Fruit fly (Drosophila melanogaster): Measurements from ENCODE around the gene Spn38F.
A peak's percentile ranks its signal among the peaks of the same experiment; 100 is the strongest.

Spn38F gene

DNA sequence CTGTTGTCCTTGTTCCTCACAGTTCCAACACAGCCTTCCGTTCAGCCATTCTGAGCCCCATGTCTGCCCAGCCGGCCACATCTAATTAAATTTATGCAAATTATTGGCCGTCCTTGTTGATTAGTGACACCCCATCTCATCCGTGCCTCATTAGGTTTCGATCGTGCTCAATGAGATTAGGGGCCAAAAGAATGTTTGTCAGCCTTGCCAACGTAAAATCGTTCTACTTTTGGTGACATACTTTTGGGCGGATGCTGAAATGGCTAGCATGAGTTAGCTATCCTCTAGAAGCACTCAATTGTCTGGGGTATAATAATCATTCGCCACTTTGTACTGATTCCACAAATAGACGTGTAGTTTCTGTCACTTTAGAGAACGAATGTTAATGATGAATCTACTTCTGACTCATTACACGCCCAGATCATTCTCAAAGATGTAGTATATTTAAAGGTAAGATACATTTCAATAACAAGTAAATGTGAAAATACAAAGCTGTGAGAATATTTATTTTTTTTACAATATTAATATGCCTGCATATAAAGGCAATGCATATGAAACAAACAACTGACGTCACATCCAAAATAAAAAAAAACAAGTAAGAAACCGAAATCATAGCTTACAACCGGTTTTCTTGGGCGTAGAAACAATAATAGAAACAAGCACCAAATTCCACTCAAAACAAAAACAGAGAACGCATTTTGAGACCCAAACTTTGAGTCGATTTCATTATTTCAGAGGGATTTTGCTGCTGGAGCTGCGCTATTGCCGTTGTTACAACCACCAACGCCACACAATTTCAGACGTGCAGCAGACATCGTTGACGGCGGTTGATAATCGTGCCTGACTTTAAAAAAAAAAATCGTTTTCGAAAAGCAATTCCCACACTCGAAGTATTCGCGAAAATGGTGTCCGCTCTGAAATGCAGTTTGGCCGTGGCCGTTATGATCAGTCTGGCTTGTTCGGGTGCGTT, 20.9 kb upstream of the Spn38F start, which contains the start of gene bero:
TSS of gene bero (plus strand) at position 325 of the 970 bp plus-strand sequence.
- TF ChIP-seq CTCF (optimal IDR thresholded peaks at IDR 0.05) (no peak), CG8478 (optimal IDR thresholded peaks at IDR 0.05) (no peak)

DNA sequence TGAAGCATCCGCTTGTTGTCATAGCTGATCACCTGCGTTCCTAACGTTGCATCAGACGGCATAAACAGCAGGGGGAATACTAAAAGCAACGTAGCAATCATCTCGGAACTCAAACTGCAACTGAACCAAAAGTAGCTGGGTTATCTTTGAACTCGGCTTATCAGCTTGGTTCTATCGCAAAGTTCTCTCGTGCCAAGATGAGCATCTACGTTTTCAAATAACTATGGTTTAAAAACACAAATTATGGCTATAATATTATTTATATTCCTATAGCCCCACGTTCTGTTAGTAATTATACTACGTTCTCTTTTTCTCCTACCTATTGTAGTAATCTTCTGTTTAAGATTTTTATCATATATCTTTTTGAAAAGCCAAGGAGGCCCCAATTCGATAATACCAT, 20.0 kb upstream of the Spn38F start, which contains the start of gene CG14400:
TSS of gene CG14400 (minus strand) at position 101 of the 400 bp plus-strand sequence.
- no peak for TF ChIP-seq CTCF (optimal IDR thresholded peaks at IDR 0.05)
- no peak for TF ChIP-seq CG8478 (optimal IDR thresholded peaks at IDR 0.05)

dm6 chr2L:20852092-20852628, 14.4 kb upstream of the Spn38F start, which contains the start of gene twit:
Gene twit (plus strand): TSS chr2L:20852578.
- TF ChIP-seq CG8478 (optimal IDR thresholded peaks at IDR 0.05) (no peak), CTCF (optimal IDR thresholded peaks at IDR 0.05) (no peak)

- TF ChIP-seq CG8478 (optimal IDR thresholded peaks at IDR 0.05) (no peak), CTCF (optimal IDR thresholded peaks at IDR 0.05) (peak in 1 of 2 experiments; percentile 54)
Measured at dm6 chr2L:20851592-20851991, 13.8 kb upstream of the Spn38F start.

DNA sequence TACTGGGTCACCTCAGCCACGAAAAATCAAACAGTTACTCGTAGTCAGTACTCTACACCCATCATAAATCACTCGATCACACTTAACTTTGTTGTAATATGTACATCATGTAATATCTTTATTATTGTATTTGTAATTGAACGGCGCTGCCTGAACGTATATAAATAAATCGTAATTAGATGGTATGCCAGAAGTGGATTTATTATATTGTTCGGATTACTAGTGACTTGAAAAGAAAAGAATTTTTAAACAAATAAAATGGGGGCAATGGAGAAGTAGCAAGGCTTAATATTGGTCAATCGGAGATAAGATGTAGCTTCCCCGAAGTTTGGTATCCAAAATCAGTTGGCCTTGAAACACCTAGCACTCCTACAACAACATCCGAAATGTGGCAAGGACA, 11.2 kb upstream of the Spn38F start, which contains the start of gene CG14402:
TSS of gene CG14402 (plus strand) at position 301 of the 400 bp plus-strand sequence.
- no peak for TF ChIP-seq CG8478 (optimal IDR thresholded peaks at IDR 0.05)
- TF ChIP-seq CTCF (optimal IDR thresholded peaks at IDR 0.05) = no peak

- TF ChIP-seq CG8478 (optimal IDR thresholded peaks at IDR 0.05) = no peak
- no peak for TF ChIP-seq CTCF (optimal IDR thresholded peaks at IDR 0.05)
Measured at dm6 chr2L:20844381-20844780, 6.6 kb upstream of the Spn38F start.

DNA sequence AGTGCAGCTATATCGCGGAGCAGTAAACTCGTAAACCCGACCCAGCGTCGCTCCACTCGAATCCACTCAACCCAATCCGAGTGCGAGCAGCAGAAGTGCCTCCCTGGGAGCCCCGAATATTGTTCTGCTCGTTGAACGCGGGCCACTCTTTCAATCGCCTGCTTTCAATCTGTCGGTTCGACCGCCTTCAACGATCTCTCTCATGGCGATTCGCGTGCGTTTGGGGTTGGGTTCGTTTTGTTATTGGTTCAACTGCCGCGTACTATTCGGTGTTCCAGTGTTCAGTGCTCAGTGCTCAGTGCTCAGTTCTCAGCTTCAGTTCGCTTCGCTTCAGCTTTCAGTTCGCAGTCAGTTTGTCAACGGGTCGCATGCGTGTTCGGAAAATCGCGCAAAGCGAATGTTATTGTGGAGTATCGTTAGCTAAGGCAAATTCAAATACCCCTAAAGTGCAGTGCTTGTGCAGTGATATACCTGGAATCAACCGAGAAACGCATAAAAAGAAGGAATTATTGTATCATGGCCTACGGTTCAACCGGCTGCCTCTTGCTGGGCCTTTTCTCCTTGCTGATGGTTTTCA, 2.8 kb upstream of the Spn38F start, which contains the start of gene CG31676:
TSS of gene CG31676 (plus strand) at position 289 of the 577 bp plus-strand sequence.
- TF ChIP-seq CTCF (optimal IDR thresholded peaks at IDR 0.05) (no peak), CG8478 (optimal IDR thresholded peaks at IDR 0.05) (no peak)

DNA sequence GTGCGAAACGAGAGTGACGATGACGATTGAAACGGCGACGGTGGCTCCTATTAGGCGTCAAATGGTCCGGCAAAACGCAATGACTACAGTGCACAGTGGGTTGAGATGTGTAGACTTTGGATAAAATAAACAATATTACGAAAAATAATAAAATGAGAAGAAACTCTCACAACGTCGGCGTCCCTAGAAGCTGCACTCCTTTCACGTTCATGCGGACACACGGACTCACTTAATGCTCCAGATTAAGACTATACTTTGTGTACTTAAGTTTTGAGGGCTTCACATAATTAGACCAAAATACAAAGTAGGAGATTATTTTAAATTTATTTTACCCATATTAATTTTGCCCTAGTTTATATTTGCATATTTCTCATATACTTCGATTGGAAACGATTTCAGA, 2.2 kb upstream of the Spn38F start:
- TF ChIP-seq CTCF (optimal IDR thresholded peaks at IDR 0.05) (no peak), CG8478 (optimal IDR thresholded peaks at IDR 0.05) (no peak)

DNA sequence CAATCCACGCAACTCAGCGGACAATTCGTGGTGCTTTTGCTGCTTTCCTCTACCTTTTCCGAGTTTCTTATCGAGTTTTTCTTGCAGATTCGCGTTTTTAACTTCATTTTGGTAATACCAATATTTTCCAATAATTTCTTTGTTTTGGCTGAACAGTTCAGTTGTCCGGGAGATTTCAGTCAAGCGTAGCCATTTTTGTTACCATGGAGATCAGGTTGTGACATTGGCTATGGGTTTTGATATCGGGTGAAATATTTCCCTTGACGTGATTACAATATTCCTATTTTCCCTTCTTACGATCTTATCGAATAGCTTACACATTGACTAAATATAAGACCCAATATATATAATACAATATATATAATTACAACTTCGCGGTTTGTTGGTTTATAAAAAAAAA, 2.3 kb downstream of the Spn38F start, which contains the start of gene Oseg5:
TSS of gene Oseg5 (minus strand) at position 340 of the 400 bp plus-strand sequence.
- peak; percentile 19 to 56 for TF ChIP-seq CTCF (optimal IDR thresholded peaks at IDR 0.05)
- no peak for TF ChIP-seq CG8478 (optimal IDR thresholded peaks at IDR 0.05)

- TF ChIP-seq CTCF (optimal IDR thresholded peaks at IDR 0.05) (no peak), CG8478 (optimal IDR thresholded peaks at IDR 0.05) (no peak)
Measured at dm6 chr2L:20831060-20831459, 6.7 kb downstream of the Spn38F start, which contains the start of gene CG31674. Gene CG31674 (plus strand): TSS chr2L:20831262.

dm6 chr2L:20829755-20830396, 7.9 kb downstream of the Spn38F start:
- no peak for TF ChIP-seq CG8478 (optimal IDR thresholded peaks at IDR 0.05)
- no peak for TF ChIP-seq CTCF (optimal IDR thresholded peaks at IDR 0.05)

- no peak for TF ChIP-seq CG8478 (optimal IDR thresholded peaks at IDR 0.05)
- no peak for TF ChIP-seq CTCF (optimal IDR thresholded peaks at IDR 0.05)
Measured at dm6 chr2L:20829309-20829708, 8.5 kb downstream of the Spn38F start, which contains the start of gene CG31673. Gene CG31673 (plus strand): TSS chr2L:20829609.

dm6 chr2L:20828701-20829100, 9.1 kb downstream of the Spn38F start:
- TF ChIP-seq CG8478 (optimal IDR thresholded peaks at IDR 0.05) (no peak), CTCF (optimal IDR thresholded peaks at IDR 0.05) (no peak)

DNA sequence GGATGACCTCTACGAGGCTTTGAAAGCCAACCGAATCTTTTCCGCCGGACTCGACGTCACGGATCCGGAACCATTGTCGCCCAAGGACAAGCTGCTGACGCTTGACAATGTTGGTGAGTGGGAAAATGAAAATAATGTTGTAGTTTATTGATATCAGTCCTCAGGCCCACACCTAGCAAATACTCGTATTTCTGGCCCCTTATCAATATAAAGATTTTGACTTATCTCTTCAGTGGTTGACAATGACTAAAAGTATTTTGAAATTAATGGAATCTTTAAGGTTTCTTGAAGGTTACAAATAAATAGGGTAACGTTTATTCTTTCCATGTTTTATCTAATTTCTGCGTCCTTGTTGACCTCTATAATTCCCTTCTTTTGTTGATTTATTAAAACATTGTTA, 10.7 kb downstream of the Spn38F start:
- TF ChIP-seq CTCF (optimal IDR thresholded peaks at IDR 0.05) = no peak
- no peak for TF ChIP-seq CG8478 (optimal IDR thresholded peaks at IDR 0.05)

dm6 chr2L:20826226-20826625, 11.6 kb downstream of the Spn38F start:
- TF ChIP-seq CTCF (optimal IDR thresholded peaks at IDR 0.05) (peak; percentile 77 to 86), CG8478 (optimal IDR thresholded peaks at IDR 0.05) (no peak)
